Fruit fly (Drosophila melanogaster): ENCODE measurements around the gene CG32982.

Gene CG32982

DNA sequence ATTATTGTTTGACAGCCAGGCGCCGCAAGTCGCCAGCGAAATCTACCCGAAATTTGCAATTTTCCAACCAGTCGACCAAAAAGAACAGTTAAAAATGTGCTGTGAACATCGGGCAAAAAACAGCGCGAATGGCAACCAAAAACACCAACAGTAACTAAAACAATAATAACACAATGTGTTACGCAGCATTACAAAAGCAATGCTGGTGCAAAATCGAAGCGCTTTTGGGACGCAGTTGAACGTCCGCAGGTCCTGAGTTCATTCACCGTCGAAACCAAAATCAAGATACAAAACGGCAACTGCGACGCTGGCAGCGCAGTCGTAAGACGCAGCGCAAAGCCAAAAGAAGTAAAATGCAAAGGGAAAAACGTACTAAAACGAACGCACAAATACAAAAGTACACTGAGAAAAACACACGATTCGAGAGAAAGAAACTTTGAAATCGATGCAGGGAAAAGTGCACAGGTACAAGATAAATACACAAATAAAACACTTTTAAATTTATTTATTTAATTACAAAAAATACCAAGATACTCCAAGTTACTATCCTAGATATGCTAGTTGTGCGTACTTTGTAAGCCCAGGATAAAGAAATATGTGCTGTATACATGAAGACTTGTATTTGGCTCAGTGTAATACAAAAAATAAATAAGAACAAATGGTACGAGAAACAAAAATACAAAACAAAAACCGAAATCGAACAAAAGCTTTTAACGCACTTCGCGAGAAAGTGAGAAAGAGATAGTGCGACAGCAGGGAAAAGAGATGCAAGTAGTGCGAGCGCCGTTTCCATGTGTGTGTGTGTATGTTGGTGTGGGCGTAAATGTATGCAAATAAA lies 85.5 kb downstream of the CG32982 start (continued):
- TF ChIP-seq CG7963 (GFP tag; IDR thresholded peaks at IDR 0.05; ENCODE audit: partially characterized antibody), result no peak
- no peak for TF ChIP-seq hb (GFP tag; IDR thresholded peaks at IDR 0.05; ENCODE audit: partially characterized antibody)
- TF ChIP-seq gcm (GFP tag; optimal IDR thresholded peaks at IDR 0.05), result peak; percentile 33
- TF ChIP-seq fd96Cb (tag; optimal IDR thresholded peaks at IDR 0.05), result peak; percentile 46
- TF ChIP-seq Taf1 (GFP tag; IDR thresholded peaks at IDR 0.05), result no peak
- peak; percentile 31 for TF ChIP-seq CG12299 (tag; optimal IDR thresholded peaks at IDR 0.05)
- TF ChIP-seq pb (GFP tag; optimal IDR thresholded peaks at IDR 0.05), result no peak
- no peak; the same call in 2 of the 3 replicates for TF ChIP-seq croc (GFP tag; conservative IDR thresholded peaks at IDR 0.05)
- TF ChIP-seq peb (GFP tag; IDR thresholded peaks at IDR 0.05), result no peak
- TF ChIP-seq D (optimal IDR thresholded peaks at IDR 0.05), result no peak
- peak; percentile 36 for TF ChIP-seq D (GFP tag; optimal IDR thresholded peaks at IDR 0.05)
- TF ChIP-seq Lim3 (GFP tag; IDR thresholded peaks at IDR 0.05), result no peak
- no peak for TF ChIP-seq ken (GFP tag; IDR thresholded peaks at IDR 0.05)
- peak; percentile 41 for TF ChIP-seq CG15011 (GFP tag; optimal IDR thresholded peaks at IDR 0.05)
- peak; percentile 77 for TF ChIP-seq Hmr (GFP tag; optimal IDR thresholded peaks at IDR 0.05)
- TF ChIP-seq eyg (GFP tag; optimal IDR thresholded peaks at IDR 0.05), result no peak
- peak; percentile 4 for TF ChIP-seq CG9609 (GFP tag; optimal IDR thresholded peaks at IDR 0.05)
- TF ChIP-seq CG18011 (GFP tag; optimal IDR thresholded peaks at IDR 0.05), result peak; percentile 31
- TF ChIP-seq rib (GFP tag; IDR thresholded peaks at IDR 0.05), result no peak
- peak; percentile 44 for TF ChIP-seq CG12104 (GFP tag; optimal IDR thresholded peaks at IDR 0.05)
- TF ChIP-seq CG6765 (GFP tag; optimal IDR thresholded peaks at IDR 0.05), result peak; percentile 55
- TF ChIP-seq lab (GFP tag; optimal IDR thresholded peaks at IDR 0.05), result peak; percentile 82
- no peak for TF ChIP-seq Dref (GFP tag; IDR thresholded peaks at IDR 0.05)
- TF ChIP-seq abd-A (tag; optimal IDR thresholded peaks at IDR 0.05), result no peak
- TF ChIP-seq Myb (GFP tag; optimal IDR thresholded peaks at IDR 0.05), result no peak

All from whole organism, embryonic.